Fruit fly (Drosophila melanogaster): ENCODE measurements around the gene Diap1.

The Diap1 gene

dm6 chr3L:16090330-16090803 lies 39.5 kb upstream of the Diap1 start, which contains the start of the genes CG5235 and ClC-c (continued):
- TF ChIP-seq CG16863 (GFP tag; optimal IDR thresholded peaks at IDR 0.05) (peak; percentile 64), CG14441 (GFP tag; IDR thresholded peaks at IDR 0.05) (no peak), Taf1 (GFP tag; IDR thresholded peaks at IDR 0.05) (no peak), CG1233 (GFP tag; optimal IDR thresholded peaks at IDR 0.05) (no peak), Dip2 (GFP tag; IDR thresholded peaks at IDR 0.05) (no peak), CG1832 (GFP tag; optimal IDR thresholded peaks at IDR 0.05) (no peak), lab (GFP tag; optimal IDR thresholded peaks at IDR 0.05) (no peak), CG12219 (GFP tag; optimal IDR thresholded peaks at IDR 0.05) (no peak), CG4854 (GFP tag; optimal IDR thresholded peaks at IDR 0.05) (no peak), gsb (GFP tag; IDR thresholded peaks at IDR 0.05) (no peak), mam (GFP tag; optimal IDR thresholded peaks at IDR 0.05) (no peak), CG7271 (tag; optimal IDR thresholded peaks at IDR 0.05) (no peak), cg (GFP tag; optimal IDR thresholded peaks at IDR 0.05) (peak; percentile 81), CG17829 (tag; optimal IDR thresholded peaks at IDR 0.05) (peak; percentile 34), sens-2 (GFP tag; IDR thresholded peaks at IDR 0.05) (no peak), CG1647 (GFP tag; optimal IDR thresholded peaks at IDR 0.05) (no peak), Myb (GFP tag; optimal IDR thresholded peaks at IDR 0.05) (peak; percentile 38), CTCF (GFP tag; optimal IDR thresholded peaks at IDR 0.05) (no peak), CG9727 (GFP tag; optimal IDR thresholded peaks at IDR 0.05) (no peak), Atf3 (GFP tag; optimal IDR thresholded peaks at IDR 0.05) (no peak), gsb-n (tag; optimal IDR thresholded peaks at IDR 0.05) (no peak), Abd-B (GFP tag; optimal IDR thresholded peaks at IDR 0.05) (no peak), PHDP (tag; optimal IDR thresholded peaks at IDR 0.05) (no peak), CG14667 (GFP tag; IDR thresholded peaks at IDR 0.05) (no peak), CG42726 (GFP tag; IDR thresholded peaks at IDR 0.05; ENCODE audit: partially characterized antibody) (peak; percentile 21; the same call in 1 of the 2 replicates), CG7839 (tag; optimal IDR thresholded peaks at IDR 0.05) (no peak), luna (GFP tag; optimal IDR thresholded peaks at IDR 0.05) (no peak), CG4424 (GFP tag; optimal IDR thresholded peaks at IDR 0.05) (no peak), CG6765 (GFP tag; optimal IDR thresholded peaks at IDR 0.05) (no peak), nom (GFP tag; optimal IDR thresholded peaks at IDR 0.05) (no peak), vvl (GFP tag; IDR thresholded peaks at IDR 0.05) (peak; percentile 38; the same call in 1 of the 2 replicates), CG18011 (GFP tag; optimal IDR thresholded peaks at IDR 0.05) (no peak), prd (optimal IDR thresholded peaks at IDR 0.05) (no peak), prd (GFP tag; IDR thresholded peaks at IDR 0.05) (no peak), CG8924 (tag; optimal IDR thresholded peaks at IDR 0.05) (peak; percentile 36), jigr1 (GFP tag; IDR thresholded peaks at IDR 0.05) (no peak), danr (GFP tag; IDR thresholded peaks at IDR 0.05) (no peak), Gsc (GFP tag; IDR thresholded peaks at IDR 0.05) (no peak), zen2 (GFP tag; IDR thresholded peaks at IDR 0.05; ENCODE audit: partially characterized antibody) (peak; percentile 79; the same call in 2 of the 3 replicates), CG10366 (GFP tag; IDR thresholded peaks at IDR 0.05) (no peak), CG11085 (GFP tag; IDR thresholded peaks at IDR 0.05) (no peak), CG11695 (GFP tag; IDR thresholded peaks at IDR 0.05) (no peak), CG17361 (GFP tag; IDR thresholded peaks at IDR 0.05) (no peak), CG8478 (optimal IDR thresholded peaks at IDR 0.05) (no peak), CG11504 (tag; optimal IDR thresholded peaks at IDR 0.05) (no peak), tio (GFP tag; optimal IDR thresholded peaks at IDR 0.05) (no peak), Dref (GFP tag; IDR thresholded peaks at IDR 0.05) (peak; percentile 94), CG6175 (GFP tag; IDR thresholded peaks at IDR 0.05) (no peak), CG11696 (GFP tag; IDR thresholded peaks at IDR 0.05) (no peak), crc (GFP tag; optimal IDR thresholded peaks at IDR 0.05) (no peak), CG13123 (GFP tag; optimal IDR thresholded peaks at IDR 0.05) (no peak), CG12659 (GFP tag; optimal IDR thresholded peaks at IDR 0.05) (peak; percentile 42), HLHmδ (GFP tag; optimal IDR thresholded peaks at IDR 0.05) (no peak)
